Worm (Caenorhabditis elegans) whole organism, L3 larva: ENCODE measurements around the gene set-31.

ENCODE experiments used
- R02D3.7 ChIP-seq: fragments of 150-350 bp; optimal IDR thresholded peaks from 2 replicates; lab custom pipeline; 2014; ENCODE audit warnings: missing biosample characterization, missing genetic modification characterization
- ZK546.5 ChIP-seq: sonication (generic microtip); optimal IDR thresholded peaks from 2 replicates; lab custom pipeline; 2017; ENCODE audit warnings: missing biosample characterization, missing genetic modification characterization
- aly-2 ChIP-seq: fragments of 150-350 bp; optimal IDR thresholded peaks from 2 replicates; lab custom pipeline; 2014; ENCODE audit warnings: missing biosample characterization, missing genetic modification characterization
- ama-1 ChIP-seq: fragments of 150-350 bp; optimal IDR thresholded peaks from 2 replicates; lab custom pipeline; 2018
- ceh-16 ChIP-seq: sonication (generic microtip); optimal IDR thresholded peaks from 2 replicates; lab custom pipeline; 2017; ENCODE audit warnings: missing biosample characterization, missing genetic modification characterization
- ceh-28 ChIP-seq: fragments of 150-350 bp; optimal IDR thresholded peaks from 2 replicates; lab custom pipeline; 2014; ENCODE audit warnings: missing biosample characterization, missing genetic modification reagents, missing genetic modification characterization
- ceh-9 ChIP-seq: sonication (generic microtip); optimal IDR thresholded peaks from 2 replicates; lab custom pipeline; 2018; ENCODE audit warnings: missing biosample characterization, missing genetic modification characterization
- daf-12 ChIP-seq: fragments of 150-350 bp; optimal IDR thresholded peaks from 2 replicates; lab custom pipeline; 2014; ENCODE audit warnings: missing biosample characterization, missing genetic modification reagents, missing genetic modification characterization
- egl-27 ChIP-seq: sonication (generic microtip); optimal IDR thresholded peaks from 4 replicates; lab custom pipeline; 2017; ENCODE audit warnings: missing biosample characterization, missing genetic modification reagents, missing genetic modification characterization
- egl-5 ChIP-seq: fragments of 150-350 bp; optimal IDR thresholded peaks from 2 replicates; lab custom pipeline; 2017; ENCODE audit warnings: missing biosample characterization, missing genetic modification reagents, missing genetic modification characterization, inconsistent platforms
- elt-1 ChIP-seq: fragments of 150-350 bp; optimal IDR thresholded peaks from 2 replicates; lab custom pipeline; 2014; ENCODE audit warnings: missing biosample characterization, missing genetic modification characterization
- elt-2 ChIP-seq: sonication (generic microtip); optimal IDR thresholded peaks from 2 replicates; lab custom pipeline; 2016; ENCODE audit warnings: missing genetic modification reagents, mild to moderate bottlenecking, missing genetic modification characterization, missing compliant biosample characterization
- elt-3 ChIP-seq, 3 experiments: fragments of 150-350 bp in 1 of 3; sonication (generic microtip) in 2 of 3; optimal IDR thresholded peaks; 2 replicates in 2 of 3; 4 replicates in 1 of 3; lab custom pipeline; 2014 to 2017; ENCODE audit warnings: missing biosample characterization in 3 of 3, missing genetic modification characterization in 3 of 3
- eor-1 ChIP-seq, 2 experiments: fragments of 150-350 bp; optimal IDR thresholded peaks; 2 replicates each; lab custom pipeline; 2014 to 2018; ENCODE audit warnings: missing biosample characterization in 2 of 2, missing genetic modification characterization in 2 of 2
- fkh-2 ChIP-seq: fragments of 150-350 bp; optimal IDR thresholded peaks from 2 replicates; lab custom pipeline; 2014; ENCODE audit warnings: missing biosample characterization, missing genetic modification reagents, missing genetic modification characterization
- fos-1 ChIP-seq: fragments of 150-350 bp; optimal IDR thresholded peaks from 2 replicates; lab custom pipeline; 2014; ENCODE audit warnings: missing biosample characterization, missing genetic modification characterization
- hmg-11 ChIP-seq: sonication (generic microtip); optimal IDR thresholded peaks from 2 replicates; lab custom pipeline; 2016; ENCODE audit warnings: missing genetic modification characterization, missing compliant biosample characterization
- jun-1 ChIP-seq: fragments of 150-350 bp; optimal IDR thresholded peaks from 2 replicates; lab custom pipeline; 2014; ENCODE audit warnings: missing biosample characterization, missing genetic modification reagents, missing genetic modification characterization
- lin-15B ChIP-seq: fragments of 150-350 bp; optimal IDR thresholded peaks from 2 replicates; lab custom pipeline; 2014; ENCODE audit warnings: missing biosample characterization, missing genetic modification characterization
- lin-39 ChIP-seq: fragments of 150-350 bp; optimal IDR thresholded peaks from 2 replicates; lab custom pipeline; 2018; ENCODE audit warnings: missing biosample characterization, missing genetic modification reagents, missing genetic modification characterization
- lsy-12 ChIP-seq: sonication (generic microtip); optimal IDR thresholded peaks from 2 replicates; lab custom pipeline; 2016; ENCODE audit warnings: mild to moderate bottlenecking, missing genetic modification characterization, missing compliant biosample characterization
- mml-1 ChIP-seq: fragments of 150-350 bp; sonication (generic microtip); optimal IDR thresholded peaks from 3 replicates; lab custom pipeline; 2014; ENCODE audit warnings: missing biosample characterization, missing genetic modification characterization
- nfya-1 ChIP-seq: sonication (generic microtip); optimal IDR thresholded peaks from 2 replicates; lab custom pipeline; 2017; ENCODE audit warnings: missing genetic modification characterization, mild to moderate bottlenecking, missing compliant biosample characterization, antibody characterized with exemption, moderate library complexity; ENCODE audit not compliant: insufficient read depth
- nhr-11 ChIP-seq: fragments of 150-350 bp; optimal IDR thresholded peaks from 2 replicates; lab custom pipeline; 2014; ENCODE audit warnings: missing biosample characterization, missing genetic modification characterization
- nhr-12 ChIP-seq: fragments of 150-350 bp; optimal IDR thresholded peaks from 2 replicates; lab custom pipeline; 2014; ENCODE audit warnings: missing biosample characterization, missing genetic modification characterization
- nhr-23 ChIP-seq: fragments of 150-350 bp; optimal IDR thresholded peaks from 2 replicates; lab custom pipeline; 2014; ENCODE audit warnings: missing biosample characterization, missing genetic modification reagents, missing genetic modification characterization
- nhr-25 ChIP-seq: sonication (generic microtip); optimal IDR thresholded peaks from 2 replicates; lab custom pipeline; 2017; ENCODE audit warnings: missing biosample characterization, missing genetic modification characterization
- nhr-43 ChIP-seq: sonication (generic microtip); optimal IDR thresholded peaks from 2 replicates; lab custom pipeline; 2016; ENCODE audit warnings: mild to moderate bottlenecking, missing genetic modification characterization, missing compliant biosample characterization; ENCODE audit not compliant: poor library complexity, severe bottlenecking
- nhr-76 ChIP-seq: fragments of 150-350 bp; sonication (generic microtip); optimal IDR thresholded peaks from 5 replicates; lab custom pipeline; 2014; ENCODE audit warnings: missing biosample characterization, missing genetic modification characterization
- pha-4 ChIP-seq: fragments of 150-350 bp; optimal IDR thresholded peaks from 2 replicates; lab custom pipeline; 2014; ENCODE audit warnings: missing biosample characterization, missing genetic modification reagents, missing genetic modification characterization
- pqm-1 ChIP-seq: fragments of 150-350 bp; optimal IDR thresholded peaks from 2 replicates; lab custom pipeline; 2017; ENCODE audit warnings: missing biosample characterization, missing genetic modification characterization, inconsistent platforms
- sea-2 ChIP-seq: fragments of 150-350 bp; sonication (generic microtip); optimal IDR thresholded peaks from 4 replicates; lab custom pipeline; 2014; ENCODE audit warnings: missing biosample characterization, missing genetic modification reagents, missing genetic modification characterization
- skn-1 ChIP-seq: fragments of 150-350 bp; optimal IDR thresholded peaks from 2 replicates; lab custom pipeline; 2014; ENCODE audit warnings: missing biosample characterization, missing genetic modification characterization
- snpc-4 ChIP-seq: fragments of 150-350 bp; optimal IDR thresholded peaks from 2 replicates; lab custom pipeline; 2014; ENCODE audit warnings: missing biosample characterization, missing genetic modification characterization
- tbx-2 ChIP-seq: sonication (generic microtip); optimal IDR thresholded peaks from 2 replicates; lab custom pipeline; 2016; ENCODE audit warnings: mild to moderate bottlenecking, missing genetic modification characterization, missing compliant biosample characterization
- unc-39 ChIP-seq: sonication (generic microtip); optimal IDR thresholded peaks from 4 replicates; lab custom pipeline; 2017; ENCODE audit warnings: missing biosample characterization, missing genetic modification characterization
- unc-62 ChIP-seq: fragments of 150-350 bp; sonication (generic microtip); optimal IDR thresholded peaks from 4 replicates; lab custom pipeline; 2014; ENCODE audit warnings: missing biosample characterization, missing genetic modification reagents, missing genetic modification characterization
- zag-1 ChIP-seq: fragments of 150-350 bp; optimal IDR thresholded peaks from 2 replicates; lab custom pipeline; 2014; ENCODE audit warnings: missing biosample characterization, missing genetic modification characterization
- ztf-11 ChIP-seq: fragments of 150-350 bp; optimal IDR thresholded peaks from 2 replicates; lab custom pipeline; 2014; ENCODE audit warnings: missing biosample characterization, missing genetic modification characterization
- ztf-4 ChIP-seq: fragments of 150-350 bp; optimal IDR thresholded peaks from 2 replicates; lab custom pipeline; 2014; ENCODE audit warnings: missing biosample characterization, missing genetic modification characterization

set-31 gene

ce11 chrV:14417735-14418134, at the start of gene set-31, which contains the start of gene nxf-2:
set-31 (plus strand) TSS chrV:14417903.
nxf-2 (minus strand) TSS chrV:14417835.
- TF ChIP-seq ceh-28 (tag; lab: Kevin White, UChicago): no peak
- TF ChIP-seq ceh-16 (tag; lab: Kevin White, UChicago): no peak
- no peak for TF ChIP-seq nfya-1 (tag; lab: Kevin White, UChicago)
- TF ChIP-seq sea-2: no peak
- TF ChIP-seq pha-4 (tag; lab: Kevin White, UChicago): no peak
- no peak for TF ChIP-seq lin-15B (tag; lab: Kevin White, UChicago)
- no peak for TF ChIP-seq elt-1 (tag; lab: Kevin White, UChicago)
- TF ChIP-seq nhr-43 (tag; lab: Kevin White, UChicago): no peak
- no peak for TF ChIP-seq lsy-12 (tag; lab: Kevin White, UChicago)
- no peak for TF ChIP-seq nhr-76 (tag; lab: Kevin White, UChicago)
- no peak for TF ChIP-seq lin-39 (tag; lab: Kevin White, UChicago)
- no peak for TF ChIP-seq fkh-2 (tag; lab: Kevin White, UChicago)
- TF ChIP-seq nhr-12: no peak

DNA sequence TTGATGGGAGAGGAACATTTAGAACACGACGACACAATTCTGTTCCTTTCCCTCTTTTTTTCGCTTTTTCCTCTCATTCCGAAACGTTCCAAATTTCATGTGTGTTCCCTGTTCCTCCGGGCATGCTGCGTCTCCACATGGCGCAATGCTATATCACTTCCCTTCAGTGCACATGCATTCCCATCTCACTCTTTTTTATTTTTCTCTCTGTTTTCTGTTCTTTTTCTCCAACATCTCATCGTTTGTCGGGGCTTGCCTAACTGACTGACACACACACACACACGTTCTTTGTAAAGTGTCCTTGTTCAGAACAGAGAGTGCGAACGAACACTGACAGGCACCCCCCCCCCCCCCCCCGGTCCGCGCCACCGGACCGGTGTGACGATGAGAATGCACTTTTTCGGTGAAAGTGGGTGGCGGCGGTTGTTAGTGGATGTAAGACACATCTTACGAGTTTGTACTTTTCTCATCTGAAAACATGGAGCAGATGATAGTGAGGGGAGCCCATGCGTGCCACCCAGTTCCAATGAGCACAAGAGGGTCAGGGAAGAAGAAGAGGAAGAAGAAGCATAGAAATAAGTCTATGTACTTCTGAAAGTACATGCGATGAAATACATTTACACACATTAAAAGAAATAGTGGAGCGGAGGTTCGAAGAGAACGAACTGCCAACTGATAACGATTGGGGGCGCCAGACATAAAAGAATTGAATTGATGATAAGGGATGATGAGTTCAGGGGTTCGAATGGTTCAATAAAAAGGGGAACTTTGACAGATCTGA, 49.2 kb upstream of the set-31 start:
- TF ChIP-seq eor-1 (tag; optimal IDR thresholded peaks at IDR 0.05; lab: Kevin White, UChicago): no peak
- peak; percentile 24 for TF ChIP-seq lsy-12 (tag; lab: Kevin White, UChicago)
- peak; percentile 81 for TF ChIP-seq nfya-1 (tag; lab: Kevin White, UChicago)
- TF ChIP-seq egl-5 (tag; lab: Kevin White, UChicago): peak; percentile 56
- peak; percentile 73 for TF ChIP-seq elt-2
- peak; percentile 11 for TF ChIP-seq jun-1 (tag; lab: Kevin White, UChicago)
- peak; percentile 96 for TF ChIP-seq pqm-1 (tag; lab: Kevin White, UChicago)
- TF ChIP-seq aly-2: no peak
- TF ChIP-seq ZK546.5 (tag; lab: Kevin White, UChicago): no peak
- TF ChIP-seq nhr-11 (tag; lab: Kevin White, UChicago): no peak
- TF ChIP-seq R02D3.7 (tag; lab: Kevin White, UChicago): no peak
- TF ChIP-seq elt-3 (tag; optimal IDR thresholded peaks at IDR 0.05; lab: Kevin White, UChicago): no peak
- TF ChIP-seq unc-39 (tag; lab: Kevin White, UChicago): no peak
- TF ChIP-seq zag-1 (tag; lab: Kevin White, UChicago): no peak
- peak; percentile 49 for TF ChIP-seq snpc-4 (tag; lab: Kevin White, UChicago)
- peak; percentile 52 for TF ChIP-seq nhr-43 (tag; lab: Kevin White, UChicago)
- TF ChIP-seq ztf-4 (tag; lab: Kevin White, UChicago): peak; percentile 29
- TF ChIP-seq ztf-11 (tag; lab: Kevin White, UChicago): peak; percentile 1
- TF ChIP-seq egl-27: no peak
- TF ChIP-seq pha-4 (tag; lab: Kevin White, UChicago): peak; percentile 53
- TF ChIP-seq unc-62 (GFP tag; lab: Kevin White, UChicago): peak; percentile 57
- no peak for TF ChIP-seq nhr-12
- TF ChIP-seq nhr-76 (tag; lab: Kevin White, UChicago): no peak
- TF ChIP-seq daf-12 (tag; lab: Kevin White, UChicago): peak; percentile 81
- TF ChIP-seq ceh-9 (tag; lab: Kevin White, UChicago): no peak
- no peak for TF ChIP-seq lin-15B (tag; lab: Kevin White, UChicago)
- no peak for TF ChIP-seq elt-1 (tag; lab: Kevin White, UChicago)
- TF ChIP-seq skn-1 (tag; lab: Kevin White, UChicago): no peak
- TF ChIP-seq lin-39 (tag; lab: Kevin White, UChicago): no peak
- TF ChIP-seq nhr-23 (tag; lab: Kevin White, UChicago): peak; percentile 89
- TF ChIP-seq tbx-2 (tag; lab: Kevin White, UChicago): peak; percentile 6
- peak; percentile 77 for TF ChIP-seq nhr-25 (tag; lab: Kevin White, UChicago)
- no peak for TF ChIP-seq ama-1 (lab: Kevin White, UChicago)
- TF ChIP-seq hmg-11: peak; percentile 95
- TF ChIP-seq fos-1: no peak
- TF ChIP-seq mml-1 (tag; lab: Kevin White, UChicago): no peak
- TF ChIP-seq, all 47 proteins: peak for 17
